Worm (Caenorhabditis elegans) whole organism, midembryonic: Measurements from ENCODE around the gene T04C12.9.

ENCODE experiments used
- T22C8.4 ChIP-seq: fragments of 200-800 bp; sonication (Bioruptor generic); IDR thresholded peaks from 2 replicates; pipeline ENCODE4 v1.3.6; 2022; ENCODE audit warnings: missing genetic modification characterization, missing compliant biosample characterization
- flt-1 ChIP-seq: fragments of 200-800 bp; sonication (Bioruptor generic); IDR thresholded peaks from 2 replicates; pipeline ENCODE4 v1.3.6; 2022; ENCODE audit warnings: missing genetic modification characterization, missing compliant biosample characterization
- med-1 ChIP-seq: sonication (generic microtip); optimal IDR thresholded peaks from 2 replicates; lab custom pipeline; 2017; ENCODE audit warnings: missing genetic modification characterization, mild to moderate bottlenecking, missing compliant biosample characterization, antibody characterized with exemption, missing genetic modification reagents; ENCODE audit not compliant: insufficient read depth
- tab-1 ChIP-seq: fragments of 200-800 bp; sonication (Bioruptor generic); IDR thresholded peaks from 2 replicates; pipeline ENCODE4 v1.3.6; 2022; ENCODE audit warnings: missing genetic modification characterization, missing compliant biosample characterization
- ztf-29 ChIP-seq: fragments of 200-800 bp; sonication (Bioruptor generic); IDR thresholded peaks from 2 replicates; pipeline ENCODE4 v1.3.6; 2022; ENCODE audit warnings: missing genetic modification reagents, missing genetic modification characterization, missing compliant biosample characterization

ce11 chrV:11029309-11029708 lies 33.7 kb downstream of the T04C12.9 start:
- TF ChIP-seq med-1 (no peak), tab-1 (GFP tag; lab: Robert Waterston, UW) (no peak), flt-1 (GFP tag; lab: Robert Waterston, UW) (peak; percentile 47; the same call in 1 of the 2 replicates), ztf-29 (no peak), T22C8.4 (peak; percentile 38; the same call in 1 of the 2 replicates)
